Fruit fly (Drosophila melanogaster): Measurements from ENCODE around the gene wkd.

The wkd gene

dm6 chr3R:11566769-11567570 is 14.4 kb upstream of the wkd start, which contains the start of the genes fabp and sea (continued):
- TF ChIP-seq chinmo (GFP tag; IDR thresholded peaks at IDR 0.05; ENCODE audit: partially characterized antibody): peak; percentile 75; the same call in 2 of the 4 replicates
- TF ChIP-seq psq (GFP tag; optimal IDR thresholded peaks at IDR 0.05): no peak
- peak; percentile 22 for TF ChIP-seq NC2α (GFP tag; optimal IDR thresholded peaks at IDR 0.05)
- TF ChIP-seq CG15601 (tag; optimal IDR thresholded peaks at IDR 0.05): no peak
- TF ChIP-seq nerfin-2 (GFP tag; IDR thresholded peaks at IDR 0.05; ENCODE audit: partially characterized antibody): no peak
- TF ChIP-seq HLHmδ (GFP tag; optimal IDR thresholded peaks at IDR 0.05): peak; percentile 6
- TF ChIP-seq Lpt (GFP tag; optimal IDR thresholded peaks at IDR 0.05): no peak
- no peak for TF ChIP-seq pzg (GFP tag; optimal IDR thresholded peaks at IDR 0.05)
- TF ChIP-seq Abd-B (GFP tag; optimal IDR thresholded peaks at IDR 0.05): no peak
- no peak for TF ChIP-seq dpn (GFP tag; optimal IDR thresholded peaks at IDR 0.05)
- TF ChIP-seq CG18599 (GFP tag; optimal IDR thresholded peaks at IDR 0.05): peak; percentile 30
- TF ChIP-seq sug (tag; optimal IDR thresholded peaks at IDR 0.05): peak; percentile 3
- no peak for TF ChIP-seq odd (GFP tag; optimal IDR thresholded peaks at IDR 0.05)
- TF ChIP-seq bigmax (GFP tag; optimal IDR thresholded peaks at IDR 0.05): no peak
- TF ChIP-seq Meics (GFP tag; optimal IDR thresholded peaks at IDR 0.05): no peak
- TF ChIP-seq CG4820 (GFP tag; optimal IDR thresholded peaks at IDR 0.05): no peak
- TF ChIP-seq cwo (GFP tag; optimal IDR thresholded peaks at IDR 0.05): peak; percentile 37
- TF ChIP-seq CG9727 (GFP tag; optimal IDR thresholded peaks at IDR 0.05): no peak
- TF ChIP-seq Nf-YB (GFP tag; optimal IDR thresholded peaks at IDR 0.05): no peak
- no peak for TF ChIP-seq CG14710 (tag; optimal IDR thresholded peaks at IDR 0.05)
- no peak for TF ChIP-seq CG11085 (GFP tag; IDR thresholded peaks at IDR 0.05)
- no peak for TF ChIP-seq lov (optimal IDR thresholded peaks at IDR 0.05)
- TF ChIP-seq lov (GFP tag; IDR thresholded peaks at IDR 0.05): no peak
- TF ChIP-seq mam (GFP tag; optimal IDR thresholded peaks at IDR 0.05): peak; percentile 13
- TF ChIP-seq slou (GFP tag; optimal IDR thresholded peaks at IDR 0.05): no peak
- peak; percentile 43 for TF ChIP-seq mirr (GFP tag; optimal IDR thresholded peaks at IDR 0.05)
- no peak for TF ChIP-seq Ravus (GFP tag; IDR thresholded peaks at IDR 0.05)
- no peak for TF ChIP-seq CG14667 (GFP tag; IDR thresholded peaks at IDR 0.05)
- no peak for TF ChIP-seq crc (GFP tag; optimal IDR thresholded peaks at IDR 0.05)
- no peak for TF ChIP-seq Dek (tag; optimal IDR thresholded peaks at IDR 0.05)
- TF ChIP-seq CG14050 (GFP tag; IDR thresholded peaks at IDR 0.05): no peak
- TF ChIP-seq gcm (GFP tag; optimal IDR thresholded peaks at IDR 0.05): no peak
- peak; percentile 94 for TF ChIP-seq CG9215 (GFP tag; IDR thresholded peaks at IDR 0.05)
- TF ChIP-seq CG9437 (GFP tag; optimal IDR thresholded peaks at IDR 0.05): no peak
- no peak for TF ChIP-seq Sry-δ (GFP tag; optimal IDR thresholded peaks at IDR 0.05)
- TF ChIP-seq Ptx1 (GFP tag; IDR thresholded peaks at IDR 0.05): no peak
- TF ChIP-seq Lim3 (GFP tag; IDR thresholded peaks at IDR 0.05): no peak
- no peak for TF ChIP-seq CG18476 (GFP tag; optimal IDR thresholded peaks at IDR 0.05)
- TF ChIP-seq Jarid2 (GFP tag; optimal IDR thresholded peaks at IDR 0.05): peak; percentile 80
- TF ChIP-seq pfk (GFP tag; optimal IDR thresholded peaks at IDR 0.05): peak; percentile 5
- TF ChIP-seq emc (GFP tag; optimal IDR thresholded peaks at IDR 0.05): no peak
- TF ChIP-seq sisA (GFP tag; IDR thresholded peaks at IDR 0.05): no peak
- TF ChIP-seq CG2116 (GFP tag; optimal IDR thresholded peaks at IDR 0.05): no peak
- TF ChIP-seq CG6813 (GFP tag; optimal IDR thresholded peaks at IDR 0.05): peak; percentile 40
- no peak for TF ChIP-seq Dip3 (GFP tag; optimal IDR thresholded peaks at IDR 0.05)
- 0 out of 4 replicates have a peak, but pooled peaks have one; percentile 30 for TF ChIP-seq Dll (GFP tag; IDR thresholded peaks at IDR 0.05; ENCODE audit: partially characterized antibody)
- 0 out of 2 replicates have a peak, but pooled peaks have one; percentile 17 for TF ChIP-seq CG17328 (GFP tag; IDR thresholded peaks at IDR 0.05)
- TF ChIP-seq onecut (GFP tag; IDR thresholded peaks at IDR 0.05): peak; percentile 21; the same call in 1 of the 2 replicates
- TF ChIP-seq CG11247 (GFP tag; IDR thresholded peaks at IDR 0.05): no peak

All from whole organism, embryonic.